Fruit fly (Drosophila melanogaster) whole organism, embryonic: ENCODE results near the gene Kmn1.

Source experiments
- CG16779 ChIP-seq: fragments of 200-800 bp; sonication (Bioruptor generic); IDR thresholded peaks from 2 replicates; pipeline ENCODE4 v1.3.6; 2022; ENCODE audit warnings: missing biosample characterization, missing genetic modification characterization
- CG2875 ChIP-seq: fragments of 200-800 bp; sonication (Bioruptor generic); optimal IDR thresholded peaks from 2 replicates; lab custom pipeline; 2017; ENCODE audit warnings: missing biosample characterization, mild to moderate bottlenecking, missing genetic modification characterization, missing genetic modification reagents
- CG31224 ChIP-seq: fragments of 200-800 bp; sonication (Bioruptor generic); IDR thresholded peaks from 2 replicates; pipeline ENCODE4 v1.3.6; 2022; ENCODE audit warnings: missing biosample characterization, missing genetic modification characterization
- CG31365 ChIP-seq: fragments of 200-800 bp; sonication (Bioruptor generic); optimal IDR thresholded peaks from 2 replicates; lab custom pipeline; 2018; ENCODE audit warnings: missing biosample characterization, mild to moderate bottlenecking, missing genetic modification characterization
- CG32772 ChIP-seq: fragments of 200-800 bp; sonication (Bioruptor generic); IDR thresholded peaks from 2 replicates; pipeline ENCODE4 v1.3.6; 2022; ENCODE audit warnings: missing biosample characterization, missing genetic modification characterization
- CrebB ChIP-seq: fragments of 200-800 bp; sonication (Bioruptor generic); optimal IDR thresholded peaks from 3 replicates; lab custom pipeline; 2018; ENCODE audit warnings: missing biosample characterization, mild to moderate bottlenecking, missing genetic modification characterization
- HLH4C ChIP-seq: fragments of 200-800 bp; sonication (Bioruptor generic); IDR thresholded peaks from 3 replicates; pipeline ENCODE4 v1.3.6; 2022; ENCODE audit warnings: missing biosample characterization, missing genetic modification characterization; ENCODE audit not compliant: partially characterized antibody
- Hey ChIP-seq: fragments of 200-800 bp; sonication (Bioruptor generic); optimal IDR thresholded peaks from 3 replicates; lab custom pipeline; 2018; ENCODE audit warnings: missing biosample characterization, mild to moderate bottlenecking, missing genetic modification characterization
- Oli ChIP-seq: fragments of 200-800 bp; sonication (Bioruptor generic); optimal IDR thresholded peaks from 2 replicates; lab custom pipeline; 2018; ENCODE audit warnings: missing biosample characterization, mild to moderate bottlenecking, missing genetic modification characterization, moderate library complexity
- Sry-δ ChIP-seq: fragments of 200-800 bp; sonication (Bioruptor generic); optimal IDR thresholded peaks from 2 replicates; lab custom pipeline; 2016; ENCODE audit warnings: missing biosample characterization, missing genetic modification characterization
- bigmax ChIP-seq: fragments of 200-800 bp; sonication (Bioruptor generic); optimal IDR thresholded peaks from 2 replicates; lab custom pipeline; 2018; ENCODE audit warnings: missing biosample characterization, mild to moderate bottlenecking, missing genetic modification characterization
- br ChIP-seq: fragments of >200 bp; optimal IDR thresholded peaks from 2 replicates; lab custom pipeline; 2017
- chn ChIP-seq: fragments of 200-800 bp; sonication (Bioruptor generic); optimal IDR thresholded peaks from 2 replicates; lab custom pipeline; 2016; ENCODE audit warnings: missing biosample characterization, missing genetic modification characterization
- fru ChIP-seq: fragments of >200 bp; optimal IDR thresholded peaks from 2 replicates; lab custom pipeline; 2017
- gcm2 ChIP-seq: fragments of 200-800 bp; sonication (Bioruptor generic); optimal IDR thresholded peaks from 2 replicates; lab custom pipeline; 2016; ENCODE audit warnings: missing biosample characterization, missing genetic modification characterization
- mld ChIP-seq: fragments of 200-800 bp; sonication (Bioruptor generic); IDR thresholded peaks from 3 replicates; pipeline ENCODE4 v1.3.6; 2022; ENCODE audit warnings: missing biosample characterization, missing genetic modification characterization; ENCODE audit not compliant: partially characterized antibody
- odd ChIP-seq: fragments of 200-800 bp; sonication (Bioruptor generic); optimal IDR thresholded peaks from 2 replicates; lab custom pipeline; 2017; ENCODE audit warnings: missing biosample characterization, mild to moderate bottlenecking, missing genetic modification characterization
- prd ChIP-seq, 3 experiments: fragments of >200 bp in 2 of 3; fragments of 200-800 bp in 1 of 3; sonication (Bioruptor generic) in 1 of 3; optimal IDR thresholded peaks in 2 of 3; IDR thresholded peaks in 1 of 3; 2 replicates in 2 of 3; 3 replicates in 1 of 3; pipeline versions ENCODE4 v1.3.6 to Lab custom; 2017 to 2022; ENCODE audit warnings: missing biosample characterization in 1 of 3, missing genetic modification characterization in 1 of 3
- shn ChIP-seq: fragments of 200-800 bp; sonication (Bioruptor generic); optimal IDR thresholded peaks from 3 replicates; lab custom pipeline; 2016; ENCODE audit warnings: missing biosample characterization, missing genetic modification characterization
- stwl ChIP-seq: fragments of 200-800 bp; sonication (Bioruptor generic); optimal IDR thresholded peaks from 3 replicates; lab custom pipeline; 2018; ENCODE audit warnings: missing biosample characterization, mild to moderate bottlenecking, missing genetic modification characterization, moderate library complexity
- usp ChIP-seq: fragments of >200 bp; optimal IDR thresholded peaks from 2 replicates; lab custom pipeline; 2017; ENCODE audit warnings: missing biosample characterization, missing genetic modification characterization
- zen ChIP-seq: fragments of 200-800 bp; sonication (Bioruptor generic); optimal IDR thresholded peaks from 3 replicates; lab custom pipeline; 2018; ENCODE audit warnings: missing biosample characterization, mild to moderate bottlenecking, missing genetic modification characterization, moderate library complexity

The Kmn1 gene

dm6 chrX:11521561-11522546 is 50.4 kb downstream of the Kmn1 start (continued):
- no peak for TF ChIP-seq Sry-δ (GFP tag; lab: Kevin White, UChicago)
- TF ChIP-seq shn (GFP tag; lab: Kevin White, UChicago), result no peak
- no peak for TF ChIP-seq CG31365 (tag; lab: Kevin White, UChicago)
- TF ChIP-seq Oli (tag; lab: Kevin White, UChicago), result peak; percentile 72
- no peak for TF ChIP-seq Hey (tag; lab: Kevin White, UChicago)
- TF ChIP-seq fru, result no peak
- TF ChIP-seq HLH4C (GFP tag; lab: Robert Waterston, UW), result no peak
- TF ChIP-seq CG16779 (GFP tag; lab: Robert Waterston, UW), result no peak
- no peak for TF ChIP-seq usp (GFP tag; lab: Kevin White, UChicago)
- peak; percentile 55 for TF ChIP-seq CG32772 (GFP tag; lab: Robert Waterston, UW)
- peak; percentile 41 for TF ChIP-seq CG2875 (GFP tag; lab: Kevin White, UChicago)
- TF ChIP-seq prd (optimal IDR thresholded peaks at IDR 0.05; lab: Kevin White, UChicago), result no peak
- peak; percentile 49; the same call in 1 of the 3 replicates for TF ChIP-seq prd (GFP tag; IDR thresholded peaks at IDR 0.05; lab: Robert Waterston, UW)
- no peak for TF ChIP-seq stwl (tag; lab: Kevin White, UChicago)
- peak; percentile 1 for TF ChIP-seq CrebB (tag; lab: Kevin White, UChicago)
- no peak for TF ChIP-seq gcm2 (GFP tag; lab: Kevin White, UChicago)
- peak; percentile 47 for TF ChIP-seq odd (GFP tag; lab: Kevin White, UChicago)
- TF ChIP-seq chn, result no peak
- no peak for TF ChIP-seq bigmax (GFP tag; lab: Kevin White, UChicago)
- peak; percentile 17 for TF ChIP-seq zen (tag; lab: Kevin White, UChicago)
- no peak for TF ChIP-seq CG31224 (GFP tag; lab: Robert Waterston, UW)
- no peak for TF ChIP-seq mld (GFP tag; lab: Robert Waterston, UW)
- no peak for TF ChIP-seq br (lab: Kevin White, UChicago)
- TF ChIP-seq, all 482 proteins: peak for 236
